Fruit fly (Drosophila melanogaster) whole organism, embryonic: ENCODE results near the gene Calr.
A peak's percentile ranks its signal among the peaks of the same experiment; 100 is the strongest.

Experiments used
- CG10979 ChIP-seq: fragments of 200-800 bp; sonication (Bioruptor generic); optimal IDR thresholded peaks from 2 replicates; lab custom pipeline; 2018; ENCODE audit warnings: missing biosample characterization, mild to moderate bottlenecking, missing genetic modification characterization, moderate library complexity
- CG11723 ChIP-seq: fragments of 200-800 bp; sonication (Bioruptor generic); optimal IDR thresholded peaks from 2 replicates; lab custom pipeline; 2017; ENCODE audit warnings: missing biosample characterization, mild to moderate bottlenecking, missing genetic modification characterization
- CG1233 ChIP-seq: fragments of 200-800 bp; sonication (Bioruptor generic); optimal IDR thresholded peaks from 4 replicates; lab custom pipeline; 2018; ENCODE audit warnings: missing biosample characterization, mild to moderate bottlenecking, missing genetic modification characterization
- CG13296 ChIP-seq: fragments of 200-800 bp; sonication (Bioruptor generic); optimal IDR thresholded peaks from 3 replicates; lab custom pipeline; 2018; ENCODE audit warnings: missing biosample characterization, mild to moderate bottlenecking, missing genetic modification characterization
- CG13624 ChIP-seq: fragments of 200-800 bp; sonication (Bioruptor generic); optimal IDR thresholded peaks from 2 replicates; lab custom pipeline; 2016; ENCODE audit warnings: missing biosample characterization, missing genetic modification characterization
- CG14710 ChIP-seq: fragments of 200-800 bp; sonication (Bioruptor generic); optimal IDR thresholded peaks from 3 replicates; lab custom pipeline; 2019; ENCODE audit warnings: missing biosample characterization, mild to moderate bottlenecking, missing genetic modification characterization, moderate library complexity
- CG2889 ChIP-seq: fragments of 200-800 bp; sonication (Bioruptor generic); IDR thresholded peaks from 3 replicates; pipeline ENCODE4 v1.3.6; 2022; ENCODE audit warnings: missing biosample characterization, missing genetic modification characterization
- CG30403 ChIP-seq: fragments of 200-800 bp; sonication (Bioruptor generic); optimal IDR thresholded peaks from 3 replicates; lab custom pipeline; 2016; ENCODE audit warnings: missing biosample characterization, missing genetic modification characterization
- CG33213 ChIP-seq: fragments of 200-800 bp; sonication (Bioruptor generic); optimal IDR thresholded peaks from 3 replicates; lab custom pipeline; 2016; ENCODE audit warnings: missing biosample characterization, missing genetic modification characterization
- CG3847 ChIP-seq: fragments of 200-800 bp; sonication (Bioruptor generic); IDR thresholded peaks from 2 replicates; pipeline ENCODE4 v1.3.6; 2022; ENCODE audit warnings: missing biosample characterization, missing genetic modification characterization
- CG6683 ChIP-seq: fragments of 200-800 bp; sonication (Bioruptor generic); optimal IDR thresholded peaks from 2 replicates; lab custom pipeline; 2017; ENCODE audit warnings: missing biosample characterization, mild to moderate bottlenecking, missing genetic modification characterization, missing genetic modification reagents
- CG7839 ChIP-seq: fragments of 200-800 bp; sonication (Bioruptor generic); optimal IDR thresholded peaks from 3 replicates; lab custom pipeline; 2018; ENCODE audit warnings: missing biosample characterization, mild to moderate bottlenecking, missing genetic modification characterization, moderate library complexity
- CG9876 ChIP-seq: fragments of 200-800 bp; sonication (Bioruptor generic); optimal IDR thresholded peaks from 2 replicates; lab custom pipeline; 2016; ENCODE audit warnings: missing biosample characterization, missing genetic modification characterization
- CTCF ChIP-seq: fragments of 200-800 bp; sonication (Bioruptor generic); optimal IDR thresholded peaks from 2 replicates; lab custom pipeline; 2017; ENCODE audit warnings: missing biosample characterization, mild to moderate bottlenecking, missing genetic modification characterization, moderate library complexity
- D ChIP-seq, 2 experiments: fragments of 200-800 bp in 1 of 2; fragments of >200 bp in 1 of 2; sonication (Bioruptor generic) in 1 of 2; optimal IDR thresholded peaks; 2 replicates in 1 of 2; 3 replicates in 1 of 2; lab custom pipeline; 2017; ENCODE audit warnings: mild to moderate bottlenecking in 1 of 2, missing biosample characterization in 1 of 2, missing genetic modification characterization in 1 of 2, missing genetic modification reagents in 1 of 2
- Dad ChIP-seq: fragments of 200-800 bp; sonication (Bioruptor generic); optimal IDR thresholded peaks from 3 replicates; lab custom pipeline; 2016; ENCODE audit warnings: missing biosample characterization, missing genetic modification characterization
- Dek ChIP-seq: fragments of 200-800 bp; sonication (Bioruptor generic); optimal IDR thresholded peaks from 3 replicates; lab custom pipeline; 2019; ENCODE audit warnings: missing biosample characterization, mild to moderate bottlenecking, missing genetic modification characterization, moderate library complexity
- Dll ChIP-seq: fragments of 200-800 bp; sonication (Bioruptor generic); IDR thresholded peaks from 4 replicates; pipeline ENCODE4 v1.3.6; 2022; ENCODE audit warnings: missing biosample characterization, missing genetic modification characterization; ENCODE audit not compliant: partially characterized antibody
- Doc3 ChIP-seq: fragments of 200-800 bp; sonication (Bioruptor generic); IDR thresholded peaks from 3 replicates; pipeline ENCODE4 v1.3.6; 2022; ENCODE audit warnings: missing biosample characterization, missing genetic modification characterization; ENCODE audit not compliant: partially characterized antibody
- Hmx ChIP-seq: fragments of 200-800 bp; sonication (Bioruptor generic); optimal IDR thresholded peaks from 2 replicates; lab custom pipeline; 2016; ENCODE audit warnings: missing biosample characterization, missing genetic modification characterization
- MBD-R2 ChIP-seq: fragments of 200-800 bp; sonication (Bioruptor generic); IDR thresholded peaks from 2 replicates; pipeline ENCODE4 v1.3.6; 2022; ENCODE audit warnings: missing biosample characterization, missing genetic modification characterization
- Rfx ChIP-seq: fragments of 200-800 bp; sonication (Bioruptor generic); IDR thresholded peaks from 2 replicates; pipeline ENCODE4 v1.3.6; 2022; ENCODE audit warnings: missing biosample characterization, missing genetic modification characterization
- Rx ChIP-seq: fragments of 200-800 bp; sonication (Bioruptor generic); IDR thresholded peaks from 2 replicates; pipeline ENCODE4 v1.3.6; 2022; ENCODE audit warnings: missing biosample characterization, missing genetic modification characterization
- Sin3A ChIP-seq: fragments of >200 bp; optimal IDR thresholded peaks from 2 replicates; lab custom pipeline; 2018
- Xbp1 ChIP-seq: fragments of 200-800 bp; sonication (Bioruptor generic); optimal IDR thresholded peaks from 3 replicates; lab custom pipeline; 2016; ENCODE audit warnings: missing biosample characterization, mild to moderate bottlenecking, missing genetic modification characterization
- ab ChIP-seq: fragments of 200-800 bp; sonication (Bioruptor generic); optimal IDR thresholded peaks from 2 replicates; lab custom pipeline; 2016; ENCODE audit warnings: missing biosample characterization, missing genetic modification characterization
- ara ChIP-seq: fragments of 200-800 bp; sonication (Bioruptor generic); IDR thresholded peaks from 2 replicates; pipeline ENCODE4 v1.3.6; 2022; ENCODE audit warnings: missing biosample characterization, missing genetic modification characterization
- bbx ChIP-seq: fragments of 200-800 bp; sonication (Bioruptor generic); IDR thresholded peaks from 2 replicates; pipeline ENCODE4 v1.3.6; 2022; ENCODE audit warnings: missing biosample characterization, missing genetic modification characterization; ENCODE audit not compliant: partially characterized antibody
- bcd ChIP-seq: fragments of 200-800 bp; sonication (Bioruptor generic); optimal IDR thresholded peaks from 2 replicates; lab custom pipeline; 2017; ENCODE audit warnings: missing biosample characterization, mild to moderate bottlenecking, missing genetic modification characterization
- bigmax ChIP-seq: fragments of 200-800 bp; sonication (Bioruptor generic); optimal IDR thresholded peaks from 2 replicates; lab custom pipeline; 2018; ENCODE audit warnings: missing biosample characterization, mild to moderate bottlenecking, missing genetic modification characterization
- btn ChIP-seq: fragments of 200-800 bp; sonication (Bioruptor generic); optimal IDR thresholded peaks from 2 replicates; lab custom pipeline; 2016; ENCODE audit warnings: missing biosample characterization, missing genetic modification characterization
- cad ChIP-seq: fragments of >200 bp; optimal IDR thresholded peaks from 2 replicates; lab custom pipeline; 2017; ENCODE audit warnings: missing biosample characterization, missing genetic modification characterization
- cwo ChIP-seq: fragments of 200-800 bp; sonication (Bioruptor generic); optimal IDR thresholded peaks from 3 replicates; lab custom pipeline; 2017; ENCODE audit warnings: missing biosample characterization, missing genetic modification characterization, mild to moderate bottlenecking, moderate library complexity, missing genetic modification reagents
- danr ChIP-seq: fragments of 200-800 bp; sonication (Bioruptor generic); IDR thresholded peaks from 2 replicates; pipeline ENCODE4 v1.3.6; 2022; ENCODE audit warnings: missing biosample characterization, missing genetic modification characterization
- emc ChIP-seq: fragments of 200-800 bp; sonication (Bioruptor generic); optimal IDR thresholded peaks from 2 replicates; lab custom pipeline; 2016; ENCODE audit warnings: missing biosample characterization, missing genetic modification characterization
- eyg ChIP-seq: fragments of 200-800 bp; sonication (Bioruptor generic); optimal IDR thresholded peaks from 3 replicates; lab custom pipeline; 2016; ENCODE audit warnings: missing biosample characterization, missing genetic modification characterization
- gro ChIP-seq: fragments of 200-800 bp; sonication (Bioruptor generic); optimal IDR thresholded peaks from 2 replicates; lab custom pipeline; 2016; ENCODE audit warnings: missing biosample characterization, missing genetic modification characterization
- gsb-n ChIP-seq: fragments of 200-800 bp; sonication (Bioruptor generic); optimal IDR thresholded peaks from 3 replicates; lab custom pipeline; 2018; ENCODE audit warnings: missing biosample characterization, mild to moderate bottlenecking, missing genetic modification characterization
- klu ChIP-seq: fragments of 200-800 bp; sonication (Bioruptor generic); IDR thresholded peaks from 2 replicates; pipeline ENCODE4 v1.3.6; 2022; ENCODE audit warnings: missing biosample characterization, missing genetic modification characterization
- luna ChIP-seq: fragments of 200-800 bp; sonication (Bioruptor generic); optimal IDR thresholded peaks from 2 replicates; lab custom pipeline; 2016; ENCODE audit warnings: missing biosample characterization, missing genetic modification characterization
- org-1 ChIP-seq: fragments of 200-800 bp; sonication (Bioruptor generic); optimal IDR thresholded peaks from 2 replicates; lab custom pipeline; 2017; ENCODE audit warnings: missing biosample characterization, missing genetic modification characterization
- pan ChIP-seq, 4 experiments: fragments of >200 bp in 3 of 4; fragments of 200-800 bp in 1 of 4; sonication (Bioruptor generic) in 1 of 4; optimal IDR thresholded peaks in 3 of 4; IDR thresholded peaks in 1 of 4; 2 replicates each; pipeline versions ENCODE4 v1.3.6 to Lab custom; 2017 to 2022; ENCODE audit warnings: missing biosample characterization in 2 of 4, missing genetic modification characterization in 2 of 4, mixed read lengths in 1 of 4
- peb ChIP-seq: fragments of 200-800 bp; sonication (Bioruptor generic); IDR thresholded peaks from 2 replicates; pipeline ENCODE4 v1.3.6; 2022; ENCODE audit warnings: missing biosample characterization, missing genetic modification characterization
- psq ChIP-seq: fragments of 200-800 bp; sonication (Bioruptor generic); optimal IDR thresholded peaks from 2 replicates; lab custom pipeline; 2017; ENCODE audit warnings: missing biosample characterization, missing genetic modification characterization
- sd ChIP-seq: fragments of 200-800 bp; sonication (Bioruptor generic); optimal IDR thresholded peaks from 3 replicates; lab custom pipeline; 2018; ENCODE audit warnings: missing biosample characterization, mild to moderate bottlenecking, missing genetic modification characterization, moderate library complexity
- shn ChIP-seq: fragments of 200-800 bp; sonication (Bioruptor generic); optimal IDR thresholded peaks from 3 replicates; lab custom pipeline; 2016; ENCODE audit warnings: missing biosample characterization, missing genetic modification characterization
- tin ChIP-seq: fragments of 200-800 bp; sonication (Bioruptor generic); optimal IDR thresholded peaks from 3 replicates; lab custom pipeline; 2016; ENCODE audit warnings: missing biosample characterization, missing genetic modification characterization
- trem ChIP-seq: fragments of 200-800 bp; optimal IDR thresholded peaks from 3 replicates; lab custom pipeline; 2019; ENCODE audit warnings: missing biosample characterization, mild to moderate bottlenecking, missing genetic modification characterization, moderate library complexity
- unpg ChIP-seq: fragments of 200-800 bp; sonication (Bioruptor generic); optimal IDR thresholded peaks from 3 replicates; lab custom pipeline; 2018; ENCODE audit warnings: missing biosample characterization, mild to moderate bottlenecking, missing genetic modification characterization, moderate library complexity
- usp ChIP-seq: fragments of >200 bp; optimal IDR thresholded peaks from 2 replicates; lab custom pipeline; 2017; ENCODE audit warnings: missing biosample characterization, missing genetic modification characterization
- zfh1 ChIP-seq: fragments of 200-800 bp; sonication (Bioruptor generic); IDR thresholded peaks from 3 replicates; pipeline ENCODE4 v1.3.6; 2022; ENCODE audit warnings: missing biosample characterization, missing genetic modification characterization

The Calr gene

DNA sequence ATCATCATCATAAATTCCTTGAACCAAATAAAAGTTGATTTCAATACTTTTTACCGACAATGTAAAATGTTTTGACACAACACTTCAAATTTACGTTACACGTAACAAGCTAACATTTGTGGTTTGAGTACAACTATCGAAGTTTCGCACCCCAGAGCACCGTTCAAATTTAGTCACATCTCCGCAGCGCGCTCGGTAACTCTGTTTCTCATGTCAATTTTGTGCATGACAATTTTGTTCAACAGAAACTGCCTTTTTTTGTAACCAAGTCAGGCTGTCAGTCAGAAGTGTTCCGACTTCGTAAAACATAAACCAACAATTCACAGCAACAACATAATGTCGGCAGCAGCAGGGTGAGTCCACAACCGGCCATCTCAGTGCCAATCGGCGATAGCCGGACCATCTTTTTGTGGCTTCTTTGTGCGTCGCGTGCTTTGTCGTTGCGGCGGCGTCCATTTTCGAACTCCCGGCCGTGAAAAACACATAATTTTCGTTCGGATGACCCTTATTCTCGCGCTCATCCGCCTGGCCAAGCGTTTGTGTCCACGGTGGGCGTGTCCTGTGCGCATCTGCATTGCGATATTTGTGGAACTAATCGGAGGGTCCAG, 47.2 kb upstream of the Calr start, which contains the start of gene p23 (continued):
- TF ChIP-seq CG7839 (no peak), cad (GFP tag; lab: Kevin White, UChicago) (no peak), danr (GFP tag; lab: Robert Waterston, UW) (no peak), org-1 (no peak), CG6683 (no peak), gsb-n (tag; lab: Kevin White, UChicago) (peak; percentile 32), CG9876 (GFP tag; lab: Kevin White, UChicago) (peak; percentile 32), bcd (GFP tag; lab: Kevin White, UChicago) (no peak), tin (no peak), cwo (GFP tag; lab: Kevin White, UChicago) (no peak), klu (GFP tag; lab: Robert Waterston, UW) (no peak), emc (no peak), eyg (GFP tag; lab: Kevin White, UChicago) (no peak), Rfx (GFP tag; lab: Robert Waterston, UW) (peak; percentile 63), CG14710 (tag; lab: Kevin White, UChicago) (peak; percentile 66), zfh1 (GFP tag; lab: Robert Waterston, UW) (no peak; the same call in 2 of the 3 replicates), CG10979 (tag; lab: Kevin White, UChicago) (no peak), Sin3A (lab: Kevin White, UChicago) (peak; percentile 57), ara (GFP tag; lab: Robert Waterston, UW) (no peak), psq (GFP tag; lab: Kevin White, UChicago) (no peak), btn (no peak), usp (GFP tag; lab: Kevin White, UChicago) (no peak), CG3847 (GFP tag; lab: Robert Waterston, UW) (peak; percentile 81), Rx (GFP tag; lab: Robert Waterston, UW) (no peak), ab (GFP tag; lab: Kevin White, UChicago) (no peak), bbx (GFP tag; lab: Robert Waterston, UW) (peak; percentile 60), Hmx (GFP tag; lab: Kevin White, UChicago) (no peak), sd (tag; lab: Kevin White, UChicago) (peak; percentile 82), CG33213 (GFP tag; lab: Kevin White, UChicago) (peak; percentile 69), trem (peak; percentile 75), CG13624 (GFP tag; lab: Kevin White, UChicago) (peak; percentile 59), MBD-R2 (GFP tag; lab: Robert Waterston, UW) (peak; percentile 87), Dad (GFP tag; lab: Kevin White, UChicago) (peak; percentile 15), CG11723 (GFP tag; lab: Kevin White, UChicago) (no peak), pan (optimal IDR thresholded peaks at IDR 0.05; lab: Kevin White, UChicago) (no peak), pan (GFP tag; optimal IDR thresholded peaks at IDR 0.05 in 1 of 2, IDR thresholded peaks at IDR 0.05 in 1 of 2) (no peak), D (optimal IDR thresholded peaks at IDR 0.05; lab: Kevin White, UChicago) (peak; percentile 21), D (GFP tag; optimal IDR thresholded peaks at IDR 0.05; lab: Kevin White, UChicago) (no peak), Xbp1 (peak; percentile 10), unpg (GFP tag; lab: Kevin White, UChicago) (no peak), CG2889 (GFP tag; lab: Robert Waterston, UW) (no peak), CG13296 (GFP tag; lab: Kevin White, UChicago) (no peak), Doc3 (GFP tag; lab: Robert Waterston, UW) (no peak), bigmax (GFP tag; lab: Kevin White, UChicago) (peak; percentile 96), shn (GFP tag; lab: Kevin White, UChicago) (peak; percentile 12), Dll (GFP tag; lab: Robert Waterston, UW) (peak; percentile 29; the same call in 1 of the 4 replicates), luna (GFP tag; lab: Kevin White, UChicago) (no peak), gro (no peak), peb (GFP tag; lab: Robert Waterston, UW) (no peak), CG1233 (GFP tag; lab: Kevin White, UChicago) (no peak), CTCF (GFP tag; lab: Kevin White, UChicago) (peak; percentile 81), CG30403 (no peak), Dek (peak; percentile 32)
